Worm (Caenorhabditis elegans) whole organism, L2 larva: Measurements from ENCODE around the gene sqst-5.

Source experiments
- C34F6.9 ChIP-seq: fragments of 150-350 bp; optimal IDR thresholded peaks from 2 replicates; lab custom pipeline; 2014; ENCODE audit warnings: missing biosample characterization, missing genetic modification characterization
- R02D3.7 ChIP-seq: fragments of 150-350 bp; optimal IDR thresholded peaks from 2 replicates; lab custom pipeline; 2014; ENCODE audit warnings: missing biosample characterization, missing genetic modification characterization
- ZK546.5 ChIP-seq: sonication (generic microtip); optimal IDR thresholded peaks from 2 replicates; lab custom pipeline; 2017; ENCODE audit warnings: missing biosample characterization, missing genetic modification characterization
- alr-1 ChIP-seq: fragments of 150-350 bp; optimal IDR thresholded peaks from 2 replicates; lab custom pipeline; 2014; ENCODE audit warnings: missing biosample characterization, missing genetic modification characterization
- aly-2 ChIP-seq: fragments of 150-350 bp; optimal IDR thresholded peaks from 2 replicates; lab custom pipeline; 2014; ENCODE audit warnings: missing biosample characterization, missing genetic modification characterization
- ama-1 ChIP-seq: fragments of 150-350 bp; optimal IDR thresholded peaks from 2 replicates; lab custom pipeline; 2018; ENCODE audit warnings: inconsistent platforms
- blmp-1 ChIP-seq: sonication (generic microtip); optimal IDR thresholded peaks from 2 replicates; lab custom pipeline; 2017; ENCODE audit warnings: missing genetic modification characterization, mild to moderate bottlenecking, missing compliant biosample characterization, antibody characterized with exemption, moderate library complexity; ENCODE audit not compliant: insufficient read depth
- ceh-16 ChIP-seq: fragments of 150-350 bp; optimal IDR thresholded peaks from 2 replicates; lab custom pipeline; 2014; ENCODE audit warnings: missing biosample characterization, missing genetic modification characterization
- ceh-82 ChIP-seq: fragments of 150-350 bp; optimal IDR thresholded peaks from 2 replicates; lab custom pipeline; 2014; ENCODE audit warnings: missing biosample characterization, missing genetic modification characterization
- crh-2 ChIP-seq: sonication (generic microtip); optimal IDR thresholded peaks from 2 replicates; lab custom pipeline; 2017; ENCODE audit warnings: missing biosample characterization, missing genetic modification characterization
- dmd-4 ChIP-seq: sonication (generic microtip); optimal IDR thresholded peaks from 2 replicates; lab custom pipeline; 2017; ENCODE audit warnings: missing biosample characterization, missing genetic modification characterization
- egl-27 ChIP-seq: sonication (generic microtip); optimal IDR thresholded peaks from 3 replicates; lab custom pipeline; 2017; ENCODE audit warnings: missing biosample characterization, missing genetic modification reagents, missing genetic modification characterization
- elt-3 ChIP-seq: sonication (generic microtip); optimal IDR thresholded peaks from 2 replicates; lab custom pipeline; 2017; ENCODE audit warnings: missing biosample characterization, missing genetic modification characterization
- fos-1 ChIP-seq: fragments of 150-350 bp; optimal IDR thresholded peaks from 2 replicates; lab custom pipeline; 2014; ENCODE audit warnings: missing biosample characterization, missing genetic modification characterization
- gmeb-1 ChIP-seq: fragments of 150-350 bp; optimal IDR thresholded peaks from 2 replicates; lab custom pipeline; 2014; ENCODE audit warnings: missing biosample characterization, missing genetic modification characterization
- lin-39 ChIP-seq: fragments of 150-350 bp; optimal IDR thresholded peaks from 2 replicates; lab custom pipeline; 2014; ENCODE audit warnings: missing biosample characterization, missing genetic modification reagents, missing genetic modification characterization
- mab-5 ChIP-seq: fragments of 150-350 bp; optimal IDR thresholded peaks from 2 replicates; lab custom pipeline; 2014; ENCODE audit warnings: missing biosample characterization, missing genetic modification characterization
- mdl-1 ChIP-seq, 2 experiments: fragments of 150-350 bp in 1 of 2; sonication (generic microtip) in 1 of 2; optimal IDR thresholded peaks; 2 replicates each; lab custom pipeline; 2017; ENCODE audit warnings: missing biosample characterization in 2 of 2, missing genetic modification characterization in 2 of 2
- nhr-11 ChIP-seq: fragments of 150-350 bp; optimal IDR thresholded peaks from 2 replicates; lab custom pipeline; 2014; ENCODE audit warnings: missing biosample characterization, missing genetic modification characterization
- nhr-129 ChIP-seq: fragments of 150-350 bp; optimal IDR thresholded peaks from 2 replicates; lab custom pipeline; 2014; ENCODE audit warnings: missing biosample characterization, missing genetic modification characterization
- nhr-23 ChIP-seq: fragments of 150-350 bp; optimal IDR thresholded peaks from 2 replicates; lab custom pipeline; 2014; ENCODE audit warnings: missing biosample characterization, missing genetic modification reagents, missing genetic modification characterization
- nhr-237 ChIP-seq: fragments of 150-350 bp; optimal IDR thresholded peaks from 2 replicates; lab custom pipeline; 2014; ENCODE audit warnings: missing biosample characterization, missing genetic modification characterization
- nhr-25 ChIP-seq: fragments of 150-350 bp; sonication (generic microtip); optimal IDR thresholded peaks from 3 replicates; lab custom pipeline; 2014; ENCODE audit warnings: missing biosample characterization, missing genetic modification characterization
- nhr-6 ChIP-seq: fragments of 150-350 bp; optimal IDR thresholded peaks from 2 replicates; lab custom pipeline; 2014; ENCODE audit warnings: missing biosample characterization, missing genetic modification characterization
- nhr-77 ChIP-seq: fragments of 150-350 bp; optimal IDR thresholded peaks from 2 replicates; lab custom pipeline; 2014; ENCODE audit warnings: missing biosample characterization, missing genetic modification characterization
- peb-1 ChIP-seq: fragments of 150-350 bp; optimal IDR thresholded peaks from 2 replicates; lab custom pipeline; 2014; ENCODE audit warnings: missing biosample characterization, missing genetic modification characterization
- sem-4 ChIP-seq: fragments of 150-350 bp; optimal IDR thresholded peaks from 2 replicates; lab custom pipeline; 2014; ENCODE audit warnings: missing biosample characterization, missing genetic modification reagents, missing genetic modification characterization
- skn-1 ChIP-seq: sonication (generic microtip); optimal IDR thresholded peaks from 2 replicates; lab custom pipeline; 2017; ENCODE audit warnings: missing biosample characterization, missing genetic modification characterization
- sma-3 ChIP-seq: sonication (generic microtip); optimal IDR thresholded peaks from 2 replicates; lab custom pipeline; 2016; ENCODE audit warnings: missing genetic modification reagents, missing genetic modification characterization, missing compliant biosample characterization
- sma-9 ChIP-seq, 2 experiments: fragments of 150-350 bp in 1 of 2; sonication (generic microtip) in 1 of 2; optimal IDR thresholded peaks; 2 replicates each; lab custom pipeline; 2014 to 2016; ENCODE audit warnings: missing genetic modification characterization in 2 of 2, mild to moderate bottlenecking in 1 of 2, missing biosample characterization in 1 of 2, missing compliant biosample characterization in 1 of 2, missing genetic modification reagents in 1 of 2, moderate library complexity in 1 of 2
- unc-39 ChIP-seq: fragments of 150-350 bp; optimal IDR thresholded peaks from 2 replicates; lab custom pipeline; 2014; ENCODE audit warnings: missing biosample characterization, missing genetic modification characterization
- unc-62 ChIP-seq: fragments of 150-350 bp; optimal IDR thresholded peaks from 2 replicates; lab custom pipeline; 2014; ENCODE audit warnings: missing biosample characterization, missing genetic modification reagents, missing genetic modification characterization
- zag-1 ChIP-seq: fragments of 150-350 bp; optimal IDR thresholded peaks from 2 replicates; lab custom pipeline; 2014; ENCODE audit warnings: missing biosample characterization, missing genetic modification characterization
- ztf-1 ChIP-seq: fragments of 200-800 bp; sonication (Bioruptor generic); conservative IDR thresholded peaks from 2 replicates; pipeline ENCODE4 v1.3.6; 2022; ENCODE audit warnings: missing genetic modification characterization, missing compliant biosample characterization
- ztf-11 ChIP-seq: sonication (generic microtip); optimal IDR thresholded peaks from 2 replicates; lab custom pipeline; 2017; ENCODE audit warnings: missing biosample characterization, missing genetic modification characterization
- ztf-4 ChIP-seq: fragments of 150-350 bp; optimal IDR thresholded peaks from 2 replicates; lab custom pipeline; 2014; ENCODE audit warnings: missing biosample characterization, missing genetic modification characterization

Gene sqst-5

ce11 chrIII:159665-160064, 12.2 kb upstream of the sqst-5 start:
- TF ChIP-seq nhr-25 (tag; lab: Kevin White, UChicago), result no peak
- TF ChIP-seq peb-1 (tag; lab: Kevin White, UChicago), result no peak

- no peak for TF ChIP-seq C34F6.9 (tag; lab: Kevin White, UChicago)
- no peak for TF ChIP-seq nhr-11
- no peak for TF ChIP-seq unc-62 (GFP tag; lab: Kevin White, UChicago)
- TF ChIP-seq nhr-6 (tag; lab: Kevin White, UChicago), result no peak
- TF ChIP-seq skn-1, result no peak
- TF ChIP-seq nhr-23, result no peak
- no peak for TF ChIP-seq ZK546.5 (tag; lab: Kevin White, UChicago)
- no peak for TF ChIP-seq nhr-129 (tag; lab: Kevin White, UChicago)
- no peak for TF ChIP-seq peb-1 (tag; lab: Kevin White, UChicago)
- no peak for TF ChIP-seq aly-2 (tag; lab: Kevin White, UChicago)
- TF ChIP-seq crh-2 (tag; lab: Kevin White, UChicago), result no peak
- no peak for TF ChIP-seq ama-1 (lab: Kevin White, UChicago)
- no peak for TF ChIP-seq elt-3 (tag; lab: Kevin White, UChicago)
These were observed 11.7 kb upstream of the sqst-5 start for ce11 chrIII:159149-159548.

- no peak for TF ChIP-seq sma-9 (GFP tag; optimal IDR thresholded peaks at IDR 0.05; lab: Kevin White, UChicago)
- TF ChIP-seq sma-9 (tag; optimal IDR thresholded peaks at IDR 0.05; lab: Kevin White, UChicago), result no peak
- no peak for TF ChIP-seq crh-2 (tag; lab: Kevin White, UChicago)
- no peak for TF ChIP-seq nhr-237 (tag; lab: Kevin White, UChicago)
- no peak for TF ChIP-seq unc-39
- no peak for TF ChIP-seq ZK546.5 (tag; lab: Kevin White, UChicago)
- no peak for TF ChIP-seq ama-1 (lab: Kevin White, UChicago)
- TF ChIP-seq alr-1 (tag; lab: Kevin White, UChicago), result no peak
- no peak for TF ChIP-seq aly-2 (tag; lab: Kevin White, UChicago)
- TF ChIP-seq nhr-25 (tag; lab: Kevin White, UChicago), result no peak
- no peak for TF ChIP-seq nhr-129 (tag; lab: Kevin White, UChicago)
These were observed 10.6 kb upstream of the sqst-5 start for ce11 chrIII:157980-158379.

DNA sequence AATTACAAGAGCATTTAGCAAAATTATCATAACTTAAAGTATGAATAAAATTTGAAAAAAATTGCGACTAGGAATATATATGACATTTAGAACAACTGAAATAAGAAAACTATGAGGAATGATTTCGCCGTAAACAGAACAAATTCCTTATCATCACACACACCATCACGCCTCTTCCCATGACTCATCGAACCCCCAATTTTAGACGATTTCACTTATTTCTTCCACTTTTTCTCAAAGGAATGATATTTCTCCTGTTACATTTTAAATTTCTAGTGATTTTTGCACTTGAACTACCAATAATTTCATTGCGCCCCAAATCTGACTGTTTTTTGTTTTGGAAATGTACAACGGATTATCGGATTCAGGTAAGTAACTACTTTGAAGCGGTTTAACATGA, 9.2 kb upstream of the sqst-5 start, which contains the start of the genes zig-13 and ver-1:
Gene zig-13 (minus strand): TSS at position 101 of the 400 bp plus-strand sequence.
Gene ver-1 (plus strand): TSS at position 180 of the 400 bp plus-strand sequence.
- TF ChIP-seq sem-4 (tag; lab: Kevin White, UChicago) (no peak), peb-1 (tag; lab: Kevin White, UChicago) (no peak), blmp-1 (tag; lab: Kevin White, UChicago) (no peak), nhr-77 (tag; lab: Kevin White, UChicago) (no peak), sma-9 (GFP tag; optimal IDR thresholded peaks at IDR 0.05; lab: Kevin White, UChicago) (no peak), sma-9 (tag; optimal IDR thresholded peaks at IDR 0.05; lab: Kevin White, UChicago) (no peak), dmd-4 (tag; lab: Kevin White, UChicago) (no peak), R02D3.7 (tag; lab: Kevin White, UChicago) (no peak)

DNA sequence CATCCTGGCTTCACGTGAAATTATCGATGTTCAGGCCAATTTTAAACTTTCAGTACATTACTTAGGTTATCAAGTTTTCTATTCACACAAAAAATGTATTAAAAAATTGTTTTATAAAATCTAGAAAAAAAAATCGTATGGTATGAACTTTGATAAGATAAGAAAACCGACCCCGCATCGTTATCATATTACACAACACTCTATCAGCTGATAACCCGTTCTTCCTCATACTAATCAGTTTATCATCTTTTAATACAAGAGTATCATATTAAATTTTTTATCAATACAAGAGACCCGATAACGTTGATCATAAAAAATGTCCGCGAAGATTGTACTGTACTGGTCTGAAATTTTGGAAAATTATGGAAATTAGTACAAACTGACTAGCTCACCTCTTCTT, 6.7 kb upstream of the sqst-5 start:
- TF ChIP-seq skn-1 (peak; percentile 34), crh-2 (tag; lab: Kevin White, UChicago) (peak; percentile 71), lin-39 (no peak), ama-1 (lab: Kevin White, UChicago) (no peak), ztf-11 (tag; lab: Kevin White, UChicago) (no peak), mdl-1 (tag; optimal IDR thresholded peaks at IDR 0.05; lab: Kevin White, UChicago) (no peak), ztf-4 (tag; lab: Kevin White, UChicago) (no peak), nhr-23 (no peak), nhr-237 (tag; lab: Kevin White, UChicago) (no peak), fos-1 (tag; lab: Kevin White, UChicago) (peak; percentile 100), sma-9 (GFP tag; optimal IDR thresholded peaks at IDR 0.05; lab: Kevin White, UChicago) (peak; percentile 72), sma-9 (tag; optimal IDR thresholded peaks at IDR 0.05; lab: Kevin White, UChicago) (no peak), elt-3 (tag; lab: Kevin White, UChicago) (no peak), nhr-77 (tag; lab: Kevin White, UChicago) (no peak), peb-1 (tag; lab: Kevin White, UChicago) (no peak), ceh-82 (tag; lab: Kevin White, UChicago) (no peak), gmeb-1 (tag; lab: Kevin White, UChicago) (peak; percentile 61), sma-3 (GFP tag; lab: Kevin White, UChicago) (peak; percentile 17), egl-27 (tag; lab: Kevin White, UChicago) (peak; percentile 55), R02D3.7 (tag; lab: Kevin White, UChicago) (no peak), zag-1 (tag; lab: Kevin White, UChicago) (no peak), mab-5 (tag; lab: Kevin White, UChicago) (no peak), nhr-25 (tag; lab: Kevin White, UChicago) (no peak), ceh-16 (no peak), dmd-4 (tag; lab: Kevin White, UChicago) (no peak), ztf-1 (GFP tag; lab: Robert Waterston, UW) (no peak), sem-4 (tag; lab: Kevin White, UChicago) (no peak), nhr-11 (no peak), unc-62 (GFP tag; lab: Kevin White, UChicago) (no peak)
